Worm (Caenorhabditis elegans) whole organism, L3 larva: ENCODE data around the gene C40A11.6.

ENCODE experiments used
- R02D3.7 ChIP-seq: fragments of 150-350 bp; optimal IDR thresholded peaks from 2 replicates; lab custom pipeline; 2014; ENCODE audit warnings: missing biosample characterization, missing genetic modification characterization
- ZK546.5 ChIP-seq: sonication (generic microtip); optimal IDR thresholded peaks from 2 replicates; lab custom pipeline; 2017; ENCODE audit warnings: missing biosample characterization, missing genetic modification characterization
- ama-1 ChIP-seq: fragments of 150-350 bp; optimal IDR thresholded peaks from 2 replicates; lab custom pipeline; 2018
- ceh-28 ChIP-seq: fragments of 150-350 bp; optimal IDR thresholded peaks from 2 replicates; lab custom pipeline; 2014; ENCODE audit warnings: missing biosample characterization, missing genetic modification reagents, missing genetic modification characterization
- ceh-9 ChIP-seq: sonication (generic microtip); optimal IDR thresholded peaks from 2 replicates; lab custom pipeline; 2018; ENCODE audit warnings: missing biosample characterization, missing genetic modification characterization
- daf-12 ChIP-seq: fragments of 150-350 bp; optimal IDR thresholded peaks from 2 replicates; lab custom pipeline; 2014; ENCODE audit warnings: missing biosample characterization, missing genetic modification reagents, missing genetic modification characterization
- egl-27 ChIP-seq: sonication (generic microtip); optimal IDR thresholded peaks from 4 replicates; lab custom pipeline; 2017; ENCODE audit warnings: missing biosample characterization, missing genetic modification reagents, missing genetic modification characterization
- egl-5 ChIP-seq: fragments of 150-350 bp; optimal IDR thresholded peaks from 2 replicates; lab custom pipeline; 2017; ENCODE audit warnings: missing biosample characterization, missing genetic modification reagents, missing genetic modification characterization, inconsistent platforms
- elt-2 ChIP-seq: sonication (generic microtip); optimal IDR thresholded peaks from 2 replicates; lab custom pipeline; 2016; ENCODE audit warnings: missing genetic modification reagents, mild to moderate bottlenecking, missing genetic modification characterization, missing compliant biosample characterization
- fkh-10 ChIP-seq: sonication (generic microtip); optimal IDR thresholded peaks from 2 replicates; lab custom pipeline; 2017; ENCODE audit warnings: missing biosample characterization, missing genetic modification reagents, missing genetic modification characterization
- fos-1 ChIP-seq: fragments of 150-350 bp; optimal IDR thresholded peaks from 2 replicates; lab custom pipeline; 2014; ENCODE audit warnings: missing biosample characterization, missing genetic modification characterization
- jun-1 ChIP-seq: fragments of 150-350 bp; optimal IDR thresholded peaks from 2 replicates; lab custom pipeline; 2014; ENCODE audit warnings: missing biosample characterization, missing genetic modification reagents, missing genetic modification characterization
- lin-15B ChIP-seq: fragments of 150-350 bp; optimal IDR thresholded peaks from 2 replicates; lab custom pipeline; 2014; ENCODE audit warnings: missing biosample characterization, missing genetic modification characterization
- lsy-12 ChIP-seq: sonication (generic microtip); optimal IDR thresholded peaks from 2 replicates; lab custom pipeline; 2016; ENCODE audit warnings: mild to moderate bottlenecking, missing genetic modification characterization, missing compliant biosample characterization
- nfya-1 ChIP-seq: sonication (generic microtip); optimal IDR thresholded peaks from 2 replicates; lab custom pipeline; 2017; ENCODE audit warnings: missing genetic modification characterization, mild to moderate bottlenecking, missing compliant biosample characterization, antibody characterized with exemption, moderate library complexity; ENCODE audit not compliant: insufficient read depth
- nhr-237 ChIP-seq: fragments of 150-350 bp; optimal IDR thresholded peaks from 2 replicates; lab custom pipeline; 2014; ENCODE audit warnings: missing biosample characterization, missing genetic modification characterization
- nhr-28 ChIP-seq: fragments of 150-350 bp; optimal IDR thresholded peaks from 2 replicates; lab custom pipeline; 2014; ENCODE audit warnings: missing biosample characterization, missing genetic modification characterization
- nhr-67 ChIP-seq: fragments of 150-350 bp; optimal IDR thresholded peaks from 2 replicates; lab custom pipeline; 2014; ENCODE audit warnings: missing biosample characterization, missing genetic modification characterization
- pha-4 ChIP-seq: fragments of 150-350 bp; optimal IDR thresholded peaks from 2 replicates; lab custom pipeline; 2014; ENCODE audit warnings: missing biosample characterization, missing genetic modification reagents, missing genetic modification characterization
- tbx-2 ChIP-seq: sonication (generic microtip); optimal IDR thresholded peaks from 2 replicates; lab custom pipeline; 2016; ENCODE audit warnings: mild to moderate bottlenecking, missing genetic modification characterization, missing compliant biosample characterization
- unc-62 ChIP-seq: fragments of 150-350 bp; sonication (generic microtip); optimal IDR thresholded peaks from 4 replicates; lab custom pipeline; 2014; ENCODE audit warnings: missing biosample characterization, missing genetic modification reagents, missing genetic modification characterization
- zag-1 ChIP-seq: fragments of 150-350 bp; optimal IDR thresholded peaks from 2 replicates; lab custom pipeline; 2014; ENCODE audit warnings: missing biosample characterization, missing genetic modification characterization

The C40A11.6 gene

ce11 chrII:2108295-2108694, 37.2 kb downstream of the C40A11.6 start, which contains the start of gene R52.4:
R52.4 (minus strand) TSS chrII:2108395.
- TF ChIP-seq egl-27 (tag; lab: Kevin White, UChicago): no peak
- TF ChIP-seq lin-15B (tag; lab: Kevin White, UChicago): no peak

- TF ChIP-seq elt-2 (tag; lab: Kevin White, UChicago): peak; percentile 60
- no peak for TF ChIP-seq nhr-237
Observed at ce11 chrII:2099139-2099976, 46.1 kb downstream of the C40A11.6 start, which contains the start of gene math-42. math-42 (plus strand) TSS chrII:2099926.

ce11 chrII:2094924-2095650, 50.4 kb downstream of the C40A11.6 start, which contains the start of gene T16A1.2:
T16A1.2 (plus strand) TSS chrII:2095600.
- TF ChIP-seq nfya-1 (tag; lab: Kevin White, UChicago) (no peak), zag-1 (tag; lab: Kevin White, UChicago) (no peak), egl-5 (tag; lab: Kevin White, UChicago) (no peak), tbx-2 (tag; lab: Kevin White, UChicago) (no peak), nhr-28 (no peak), fkh-10 (GFP tag; lab: Kevin White, UChicago) (no peak), jun-1 (tag; lab: Kevin White, UChicago) (no peak), pha-4 (tag; lab: Kevin White, UChicago) (no peak), unc-62 (GFP tag; lab: Kevin White, UChicago) (no peak), R02D3.7 (no peak), ceh-28 (no peak), lsy-12 (no peak), fos-1 (no peak), ZK546.5 (tag; lab: Kevin White, UChicago) (no peak), ama-1 (lab: Kevin White, UChicago) (no peak), ceh-9 (no peak), nhr-67 (tag; lab: Kevin White, UChicago) (no peak), daf-12 (tag; lab: Kevin White, UChicago) (no peak)
